Worm (Caenorhabditis elegans): ENCODE results near the gene mpst-3.

Gene mpst-3

DNA sequence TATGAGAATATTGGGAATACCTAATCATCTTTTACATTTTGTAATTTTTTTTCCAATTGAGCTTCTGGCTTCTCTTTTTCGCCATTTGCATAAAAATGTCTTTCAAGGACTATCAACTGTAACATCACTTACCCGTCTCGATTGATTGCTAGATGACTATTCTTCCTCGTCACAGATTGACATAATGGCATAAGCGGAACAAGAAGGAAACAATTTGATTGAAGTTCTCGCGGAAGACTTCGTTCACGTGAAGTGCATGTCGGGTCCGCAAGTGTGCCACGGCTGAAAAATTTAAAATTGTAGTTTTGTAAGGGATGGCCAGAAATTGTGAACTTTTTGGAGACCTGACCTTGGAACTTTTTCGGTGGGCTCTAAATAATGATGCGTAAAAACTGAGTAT, 41.7 kb upstream of the mpst-3 start:
- no peak for TF ChIP-seq C04F5.9 (tag; optimal IDR thresholded peaks at IDR 0.05)
- no peak for TF ChIP-seq nhr-90 (tag; optimal IDR thresholded peaks at IDR 0.05; ENCODE audit: poor library complexity)
- no peak for TF ChIP-seq irx-1 (tag; optimal IDR thresholded peaks at IDR 0.05)
- no peak for TF ChIP-seq ceh-90 (tag; optimal IDR thresholded peaks at IDR 0.05)
- no peak for TF ChIP-seq dpl-1 (GFP tag; optimal IDR thresholded peaks at IDR 0.05)
- TF ChIP-seq lin-35 (GFP tag; optimal IDR thresholded peaks at IDR 0.05), result no peak

DNA sequence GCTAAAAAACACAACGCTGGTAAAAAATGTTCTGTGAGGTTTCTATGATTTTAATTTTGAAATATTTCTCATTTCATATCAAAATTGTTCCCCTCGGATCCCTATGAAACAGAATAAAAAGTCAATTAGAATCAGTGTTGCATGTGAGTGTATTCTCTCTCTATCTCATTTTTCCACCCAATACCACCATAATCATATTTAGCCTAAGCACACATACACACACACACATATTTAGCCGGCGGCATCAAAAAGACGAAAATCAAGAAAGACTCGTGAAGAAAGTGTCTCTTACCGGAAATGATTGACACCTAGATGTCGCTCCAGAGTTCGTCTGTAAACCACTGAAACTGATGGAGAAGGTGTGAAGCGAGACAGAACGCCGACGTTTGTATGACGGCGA, 41.2 kb upstream of the mpst-3 start:
- peak; percentile 30 for TF ChIP-seq lin-14 (GFP tag; optimal IDR thresholded peaks at IDR 0.05)
- TF ChIP-seq vab-15 (tag; optimal IDR thresholded peaks at IDR 0.05), result no peak

DNA sequence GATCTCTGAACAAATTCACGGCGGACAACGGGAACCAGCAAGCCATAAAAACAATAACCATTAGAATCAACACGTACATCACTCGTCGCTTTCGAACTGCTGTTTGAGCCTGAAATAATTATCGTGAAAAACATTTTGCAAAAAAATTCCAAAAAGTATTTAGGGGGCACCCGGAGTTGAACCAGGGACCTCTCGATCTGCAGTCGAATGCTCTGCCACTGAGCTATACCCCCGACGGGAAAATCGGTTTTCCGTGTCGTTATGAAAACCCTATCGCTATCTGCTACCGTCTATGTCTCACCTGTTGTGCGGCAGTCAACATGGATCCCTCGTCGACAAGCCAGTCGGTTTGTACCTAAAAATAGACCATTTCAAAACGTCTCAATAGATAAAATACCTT, 39.8 kb upstream of the mpst-3 start:
- TF ChIP-seq pqm-1 (tag; optimal IDR thresholded peaks at IDR 0.05) (no peak), swsn-7 (tag; optimal IDR thresholded peaks at IDR 0.05) (peak; percentile 6), pax-3 (tag; optimal IDR thresholded peaks at IDR 0.05) (peak; percentile 42), hlh-17 (GFP tag; optimal IDR thresholded peaks at IDR 0.05; ENCODE audit: borderline replicate concordance) (no peak), nhr-19 (GFP tag; conservative IDR thresholded peaks at IDR 0.05) (peak; percentile 47), snpc-4 (tag; optimal IDR thresholded peaks at IDR 0.05) (peak; percentile 11), nhr-20 (tag; optimal IDR thresholded peaks at IDR 0.05) (peak; percentile 41), zip-4 (GFP tag; optimal IDR thresholded peaks at IDR 0.05) (peak; percentile 1), rnt-1 (tag; optimal IDR thresholded peaks at IDR 0.05) (peak; percentile 63), tbx-2 (tag; optimal IDR thresholded peaks at IDR 0.05) (no peak), nhr-90 (tag; optimal IDR thresholded peaks at IDR 0.05; ENCODE audit: poor library complexity) (peak; percentile 55), dpl-1 (GFP tag; optimal IDR thresholded peaks at IDR 0.05) (peak in 1 of 3 experiments; percentile 4), C16A3.4 (tag; optimal IDR thresholded peaks at IDR 0.05) (peak; percentile 50), snu-23 (GFP tag; optimal IDR thresholded peaks at IDR 0.05) (peak; percentile 55), unc-130 (tag; optimal IDR thresholded peaks at IDR 0.05) (peak; percentile 47), mdl-1 (tag; optimal IDR thresholded peaks at IDR 0.05) (no peak), lin-35 (GFP tag; optimal IDR thresholded peaks at IDR 0.05) (peak in 1 of 2 experiments; percentile 51), efl-1 (optimal IDR thresholded peaks at IDR 0.05) (peak; percentile 0 to 13), efl-1 (GFP tag; optimal IDR thresholded peaks at IDR 0.05 in 1 of 2) (peak in 1 of 2 experiments; percentile 51)

DNA sequence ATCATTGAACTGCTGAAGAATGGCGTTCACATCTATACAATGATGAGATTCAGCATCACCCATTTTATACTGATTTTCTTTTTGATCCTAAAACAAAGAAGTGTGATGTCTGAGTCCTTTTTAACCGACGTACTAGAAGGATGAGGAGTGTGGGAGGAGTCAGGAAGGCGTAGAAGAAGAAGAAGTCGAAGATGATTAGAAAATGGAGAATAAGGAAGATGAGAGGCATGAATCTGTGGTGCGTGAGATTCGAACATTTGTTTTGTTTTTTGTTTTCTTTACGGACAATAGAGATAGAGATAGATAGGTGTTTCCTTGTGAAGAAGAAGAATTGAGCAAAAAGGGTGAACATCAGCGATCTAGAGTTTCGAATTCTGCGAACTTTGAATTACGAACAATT, 36.9 kb upstream of the mpst-3 start, which contains the start of gene npr-13:
npr-13 (minus strand) TSS at position 101 of the 400 bp plus-strand sequence.
- no peak for TF ChIP-seq ets-5 (GFP tag; IDR thresholded peaks at IDR 0.05)
- TF ChIP-seq alr-1 (tag; optimal IDR thresholded peaks at IDR 0.05; ENCODE audit: borderline replicate concordance), result no peak
- no peak for TF ChIP-seq grh-1 (GFP tag; IDR thresholded peaks at IDR 0.05)
- TF ChIP-seq pag-3 (tag; optimal IDR thresholded peaks at IDR 0.05; ENCODE audit: borderline replicate concordance, insufficient read depth), result no peak
- no peak for TF ChIP-seq mdl-1 (tag; optimal IDR thresholded peaks at IDR 0.05)
- TF ChIP-seq unc-98 (GFP tag; IDR thresholded peaks at IDR 0.05), result no peak
- TF ChIP-seq lin-13 (GFP tag; optimal IDR thresholded peaks at IDR 0.05), result no peak
- TF ChIP-seq unc-86 (tag; optimal IDR thresholded peaks at IDR 0.05), result no peak
- TF ChIP-seq efl-1 (optimal IDR thresholded peaks at IDR 0.05), result no peak
- no peak for TF ChIP-seq efl-1 (GFP tag; optimal IDR thresholded peaks at IDR 0.05 in 1 of 2)
- TF ChIP-seq snu-23 (GFP tag; optimal IDR thresholded peaks at IDR 0.05), result no peak
- TF ChIP-seq lir-3 (tag; optimal IDR thresholded peaks at IDR 0.05; ENCODE audit: poor library complexity), result no peak
- no peak for TF ChIP-seq zip-4 (GFP tag; optimal IDR thresholded peaks at IDR 0.05)
- no peak for TF ChIP-seq egl-27 (tag; optimal IDR thresholded peaks at IDR 0.05)
- TF ChIP-seq hlh-17 (GFP tag; optimal IDR thresholded peaks at IDR 0.05; ENCODE audit: borderline replicate concordance), result no peak
- no peak for TF ChIP-seq C16A3.4 (tag; optimal IDR thresholded peaks at IDR 0.05)
- TF ChIP-seq sox-4 (tag; optimal IDR thresholded peaks at IDR 0.05), result no peak
- TF ChIP-seq F16B12.6 (tag; optimal IDR thresholded peaks at IDR 0.05), result no peak
